Worm (Caenorhabditis elegans) whole organism, L2 larva: ENCODE results near the gene dep-1.

ENCODE experiments used
- C34F6.9 ChIP-seq: fragments of 150-350 bp; optimal IDR thresholded peaks from 2 replicates; lab custom pipeline; 2014; ENCODE audit warnings: missing biosample characterization, missing genetic modification characterization
- F13H6.1 ChIP-seq: sonication (generic microtip); optimal IDR thresholded peaks from 2 replicates; lab custom pipeline; 2016; ENCODE audit warnings: missing genetic modification characterization, missing compliant biosample characterization
- R02D3.7 ChIP-seq: fragments of 150-350 bp; optimal IDR thresholded peaks from 2 replicates; lab custom pipeline; 2014; ENCODE audit warnings: missing biosample characterization, missing genetic modification characterization
- Y55F3AM.14 ChIP-seq: fragments of 200-800 bp; sonication (Bioruptor generic); optimal IDR thresholded peaks from 2 replicates; lab custom pipeline; 2018; ENCODE audit warnings: mild to moderate bottlenecking, missing genetic modification characterization, missing compliant biosample characterization
- ZK546.5 ChIP-seq: sonication (generic microtip); optimal IDR thresholded peaks from 2 replicates; lab custom pipeline; 2017; ENCODE audit warnings: missing biosample characterization, missing genetic modification characterization
- alr-1 ChIP-seq: fragments of 150-350 bp; optimal IDR thresholded peaks from 2 replicates; lab custom pipeline; 2014; ENCODE audit warnings: missing biosample characterization, missing genetic modification characterization
- aly-2 ChIP-seq: fragments of 150-350 bp; optimal IDR thresholded peaks from 2 replicates; lab custom pipeline; 2014; ENCODE audit warnings: missing biosample characterization, missing genetic modification characterization
- blmp-1 ChIP-seq: sonication (generic microtip); optimal IDR thresholded peaks from 2 replicates; lab custom pipeline; 2017; ENCODE audit warnings: missing genetic modification characterization, mild to moderate bottlenecking, missing compliant biosample characterization, antibody characterized with exemption, moderate library complexity; ENCODE audit not compliant: insufficient read depth
- crh-2 ChIP-seq: sonication (generic microtip); optimal IDR thresholded peaks from 2 replicates; lab custom pipeline; 2017; ENCODE audit warnings: missing biosample characterization, missing genetic modification characterization
- dmd-4 ChIP-seq: sonication (generic microtip); optimal IDR thresholded peaks from 2 replicates; lab custom pipeline; 2017; ENCODE audit warnings: missing biosample characterization, missing genetic modification characterization
- egl-27 ChIP-seq: sonication (generic microtip); optimal IDR thresholded peaks from 3 replicates; lab custom pipeline; 2017; ENCODE audit warnings: missing biosample characterization, missing genetic modification reagents, missing genetic modification characterization
- fos-1 ChIP-seq: fragments of 150-350 bp; optimal IDR thresholded peaks from 2 replicates; lab custom pipeline; 2014; ENCODE audit warnings: missing biosample characterization, missing genetic modification characterization
- lin-11 ChIP-seq: fragments of 150-350 bp; sonication (generic microtip); optimal IDR thresholded peaks from 2 replicates; lab custom pipeline; 2014; ENCODE audit warnings: missing biosample characterization, missing genetic modification characterization, inconsistent platforms, mixed read lengths
- lin-13 ChIP-seq: fragments of 150-350 bp; optimal IDR thresholded peaks from 2 replicates; lab custom pipeline; 2014; ENCODE audit warnings: missing biosample characterization, missing genetic modification reagents, missing genetic modification characterization
- lsy-2 ChIP-seq, 2 experiments: fragments of 150-350 bp in 1 of 2; sonication (generic microtip) in 1 of 2; optimal IDR thresholded peaks; 2 replicates each; lab custom pipeline; 2014 to 2017; ENCODE audit warnings: missing biosample characterization in 2 of 2, missing genetic modification characterization in 2 of 2
- mab-5 ChIP-seq: fragments of 150-350 bp; optimal IDR thresholded peaks from 2 replicates; lab custom pipeline; 2014; ENCODE audit warnings: missing biosample characterization, missing genetic modification characterization
- nhr-10 ChIP-seq: sonication (generic microtip); optimal IDR thresholded peaks from 2 replicates; lab custom pipeline; 2017; ENCODE audit warnings: missing biosample characterization, missing genetic modification characterization
- nhr-129 ChIP-seq: fragments of 150-350 bp; optimal IDR thresholded peaks from 2 replicates; lab custom pipeline; 2014; ENCODE audit warnings: missing biosample characterization, missing genetic modification characterization
- nhr-23 ChIP-seq: fragments of 150-350 bp; optimal IDR thresholded peaks from 2 replicates; lab custom pipeline; 2014; ENCODE audit warnings: missing biosample characterization, missing genetic modification reagents, missing genetic modification characterization
- nhr-237 ChIP-seq: fragments of 150-350 bp; optimal IDR thresholded peaks from 2 replicates; lab custom pipeline; 2014; ENCODE audit warnings: missing biosample characterization, missing genetic modification characterization
- nhr-25 ChIP-seq: fragments of 150-350 bp; sonication (generic microtip); optimal IDR thresholded peaks from 3 replicates; lab custom pipeline; 2014; ENCODE audit warnings: missing biosample characterization, missing genetic modification characterization
- nhr-77 ChIP-seq: fragments of 150-350 bp; optimal IDR thresholded peaks from 2 replicates; lab custom pipeline; 2014; ENCODE audit warnings: missing biosample characterization, missing genetic modification characterization
- peb-1 ChIP-seq: fragments of 150-350 bp; optimal IDR thresholded peaks from 2 replicates; lab custom pipeline; 2014; ENCODE audit warnings: missing biosample characterization, missing genetic modification characterization
- sem-4 ChIP-seq: fragments of 150-350 bp; optimal IDR thresholded peaks from 2 replicates; lab custom pipeline; 2014; ENCODE audit warnings: missing biosample characterization, missing genetic modification reagents, missing genetic modification characterization
- skn-1 ChIP-seq: sonication (generic microtip); optimal IDR thresholded peaks from 2 replicates; lab custom pipeline; 2017; ENCODE audit warnings: missing biosample characterization, missing genetic modification characterization
- sma-3 ChIP-seq: sonication (generic microtip); optimal IDR thresholded peaks from 2 replicates; lab custom pipeline; 2016; ENCODE audit warnings: missing genetic modification reagents, missing genetic modification characterization, missing compliant biosample characterization
- sma-9 ChIP-seq, 2 experiments: fragments of 150-350 bp in 1 of 2; sonication (generic microtip) in 1 of 2; optimal IDR thresholded peaks; 2 replicates each; lab custom pipeline; 2014 to 2016; ENCODE audit warnings: missing genetic modification characterization in 2 of 2, mild to moderate bottlenecking in 1 of 2, missing biosample characterization in 1 of 2, missing compliant biosample characterization in 1 of 2, missing genetic modification reagents in 1 of 2, moderate library complexity in 1 of 2
- snpc-4 ChIP-seq: fragments of 150-350 bp; optimal IDR thresholded peaks from 2 replicates; lab custom pipeline; 2014; ENCODE audit warnings: missing biosample characterization, missing genetic modification characterization
- unc-39 ChIP-seq: fragments of 150-350 bp; optimal IDR thresholded peaks from 2 replicates; lab custom pipeline; 2014; ENCODE audit warnings: missing biosample characterization, missing genetic modification characterization
- unc-55 ChIP-seq: fragments of 150-350 bp; sonication (generic microtip); optimal IDR thresholded peaks from 3 replicates; lab custom pipeline; 2014; ENCODE audit warnings: missing biosample characterization, missing genetic modification reagents, missing genetic modification characterization
- unc-62 ChIP-seq: fragments of 150-350 bp; optimal IDR thresholded peaks from 2 replicates; lab custom pipeline; 2014; ENCODE audit warnings: missing biosample characterization, missing genetic modification reagents, missing genetic modification characterization
- zag-1 ChIP-seq: fragments of 150-350 bp; optimal IDR thresholded peaks from 2 replicates; lab custom pipeline; 2014; ENCODE audit warnings: missing biosample characterization, missing genetic modification characterization
- ztf-1 ChIP-seq: fragments of 200-800 bp; sonication (Bioruptor generic); conservative IDR thresholded peaks from 2 replicates; pipeline ENCODE4 v1.3.6; 2022; ENCODE audit warnings: missing genetic modification characterization, missing compliant biosample characterization
- ztf-11 ChIP-seq: sonication (generic microtip); optimal IDR thresholded peaks from 2 replicates; lab custom pipeline; 2017; ENCODE audit warnings: missing biosample characterization, missing genetic modification characterization
- ztf-4 ChIP-seq: fragments of 150-350 bp; optimal IDR thresholded peaks from 2 replicates; lab custom pipeline; 2014; ENCODE audit warnings: missing biosample characterization, missing genetic modification characterization

Gene dep-1

DNA sequence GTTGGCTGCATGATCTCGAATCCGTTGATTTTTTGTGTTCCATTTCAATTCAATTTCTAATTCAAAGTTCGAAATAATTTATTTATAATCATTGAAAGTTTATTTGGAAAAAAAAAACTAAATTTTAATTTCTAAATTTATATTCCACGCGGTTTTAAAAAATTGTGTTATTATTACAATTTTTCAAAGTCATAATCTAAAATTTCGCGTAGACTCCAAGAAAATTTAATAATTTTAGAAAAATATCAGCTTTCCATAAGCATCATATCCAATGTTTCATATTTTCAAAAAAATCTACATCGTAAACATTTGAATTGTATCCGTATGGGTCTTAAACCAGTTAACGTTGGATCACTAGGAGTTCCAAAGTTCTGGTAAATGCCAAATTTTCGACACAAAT lies 19.3 kb downstream of the dep-1 start, which contains the start of gene F44G4.5:
Gene F44G4.5, minus strand, starts transcription at position 101 of the 400 bp plus-strand sequence.
- TF ChIP-seq unc-39 (tag; lab: Kevin White, UChicago) (no peak), mab-5 (tag; lab: Kevin White, UChicago) (no peak), ztf-4 (no peak), fos-1 (no peak), nhr-237 (no peak), ZK546.5 (no peak), lsy-2 (tag; optimal IDR thresholded peaks at IDR 0.05; lab: Kevin White, UChicago) (no peak), aly-2 (tag; lab: Kevin White, UChicago) (no peak), ztf-11 (tag; lab: Kevin White, UChicago) (no peak), sma-9 (GFP tag; optimal IDR thresholded peaks at IDR 0.05; lab: Kevin White, UChicago) (no peak), sma-9 (tag; optimal IDR thresholded peaks at IDR 0.05; lab: Kevin White, UChicago) (no peak), sma-3 (no peak), lin-11 (tag; lab: Kevin White, UChicago) (no peak), snpc-4 (tag; lab: Kevin White, UChicago) (no peak)

DNA sequence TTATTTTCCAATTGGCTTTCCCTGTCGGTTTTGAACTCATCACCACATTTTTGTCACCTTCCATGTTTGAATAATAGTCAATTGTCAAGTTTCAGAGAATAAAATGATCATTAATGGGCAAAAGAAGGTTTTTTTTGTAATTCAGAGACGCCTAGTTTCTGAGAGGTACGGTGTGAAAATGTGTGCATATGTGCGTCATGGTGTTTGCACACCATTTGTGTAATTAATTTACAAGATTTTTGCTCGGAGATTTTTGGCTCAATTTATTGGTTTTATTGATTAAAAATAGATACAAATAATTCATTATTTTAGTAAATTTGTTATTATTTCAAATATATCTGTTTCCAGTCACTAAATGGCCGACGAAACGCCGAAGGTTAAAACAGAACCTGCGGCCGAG lies 22.1 kb downstream of the dep-1 start, which contains the start of the genes F44G4.3 and tdp-1:
Gene F44G4.3, minus strand, starts transcription at position 184 of the 400 bp plus-strand sequence.
Gene tdp-1, plus strand, starts transcription at position 347 of the 400 bp plus-strand sequence.
- TF ChIP-seq lsy-2 (tag; optimal IDR thresholded peaks at IDR 0.05; lab: Kevin White, UChicago): peak; percentile 55 to 94
- TF ChIP-seq nhr-129 (tag; lab: Kevin White, UChicago): peak; percentile 18
- TF ChIP-seq C34F6.9 (tag; lab: Kevin White, UChicago): peak; percentile 67
- peak; percentile 68 for TF ChIP-seq unc-55 (GFP tag; lab: Kevin White, UChicago)
- no peak for TF ChIP-seq nhr-25

DNA sequence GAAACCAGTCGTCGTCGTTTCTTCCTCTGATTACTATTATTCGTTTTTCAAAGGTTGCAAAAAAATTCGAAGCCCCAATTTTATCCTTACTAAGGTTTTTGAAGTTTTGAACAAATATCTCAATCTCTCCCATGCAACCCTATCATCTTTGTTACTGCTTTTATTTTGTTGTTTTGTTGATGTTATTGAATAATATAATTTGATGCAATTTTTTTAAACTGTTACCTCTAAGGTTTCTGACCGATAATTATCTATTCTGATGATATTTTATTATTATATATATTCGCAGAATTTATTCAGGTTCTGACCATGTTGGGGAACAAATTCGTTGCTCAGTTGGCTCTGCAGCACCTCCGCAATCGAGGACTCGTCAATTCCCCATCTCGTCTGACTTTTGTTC lies 23.5 kb downstream of the dep-1 start, which contains the start of gene ndub-2:
Gene ndub-2, plus strand, starts transcription at position 301 of the 400 bp plus-strand sequence.
- no peak for TF ChIP-seq skn-1 (tag; lab: Kevin White, UChicago)
- no peak for TF ChIP-seq lin-13 (GFP tag; lab: Kevin White, UChicago)
- no peak for TF ChIP-seq unc-55 (GFP tag; lab: Kevin White, UChicago)
- no peak for TF ChIP-seq egl-27 (tag; lab: Kevin White, UChicago)
- no peak for TF ChIP-seq sma-9 (GFP tag; optimal IDR thresholded peaks at IDR 0.05; lab: Kevin White, UChicago)
- no peak for TF ChIP-seq sma-9 (tag; optimal IDR thresholded peaks at IDR 0.05; lab: Kevin White, UChicago)
- TF ChIP-seq peb-1 (tag; lab: Kevin White, UChicago): no peak
- TF ChIP-seq nhr-25: no peak
- TF ChIP-seq aly-2 (tag; lab: Kevin White, UChicago): no peak
- no peak for TF ChIP-seq Y55F3AM.14
- no peak for TF ChIP-seq ztf-1 (GFP tag; lab: Robert Waterston, UW)
- TF ChIP-seq crh-2 (tag; lab: Kevin White, UChicago): no peak
- TF ChIP-seq sma-3: no peak
- TF ChIP-seq zag-1 (tag; lab: Kevin White, UChicago): no peak
- no peak for TF ChIP-seq blmp-1 (tag; lab: Kevin White, UChicago)
- TF ChIP-seq alr-1 (tag; lab: Kevin White, UChicago): no peak
- no peak for TF ChIP-seq ztf-4
- TF ChIP-seq, all 48 proteins: peak for 0

DNA sequence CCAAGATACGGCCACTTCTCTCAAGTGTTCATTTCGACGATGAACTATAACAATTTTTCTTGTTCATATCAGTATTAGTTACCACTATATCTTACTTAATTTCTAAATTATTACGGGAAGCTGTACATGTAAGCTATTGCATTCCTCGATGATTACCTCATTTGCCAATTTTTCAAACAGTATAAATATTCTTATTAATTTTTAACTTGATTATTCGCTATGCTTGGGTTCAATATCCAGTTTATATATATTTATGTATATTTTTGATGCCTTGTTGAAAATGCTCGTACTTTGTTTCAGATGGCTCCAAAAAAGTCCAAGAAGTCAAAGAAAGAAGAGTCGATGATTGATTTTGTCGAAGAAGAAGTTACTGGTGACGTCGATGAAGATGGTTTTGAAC lies 25.3 kb downstream of the dep-1 start, which contains the start of gene F44G4.1:
Gene F44G4.1, plus strand, starts transcription at position 301 of the 400 bp plus-strand sequence.
- TF ChIP-seq F13H6.1 (tag; lab: Kevin White, UChicago): no peak
- no peak for TF ChIP-seq sem-4 (tag; lab: Kevin White, UChicago)
- no peak for TF ChIP-seq nhr-23
- TF ChIP-seq mab-5 (tag; lab: Kevin White, UChicago): no peak
- TF ChIP-seq ztf-1 (GFP tag; lab: Robert Waterston, UW): no peak
- no peak for TF ChIP-seq unc-62 (GFP tag; lab: Kevin White, UChicago)
- TF ChIP-seq skn-1 (tag; lab: Kevin White, UChicago): no peak
- no peak for TF ChIP-seq dmd-4 (tag; lab: Kevin White, UChicago)
- TF ChIP-seq nhr-237: no peak
- TF ChIP-seq unc-55 (GFP tag; lab: Kevin White, UChicago): no peak

DNA sequence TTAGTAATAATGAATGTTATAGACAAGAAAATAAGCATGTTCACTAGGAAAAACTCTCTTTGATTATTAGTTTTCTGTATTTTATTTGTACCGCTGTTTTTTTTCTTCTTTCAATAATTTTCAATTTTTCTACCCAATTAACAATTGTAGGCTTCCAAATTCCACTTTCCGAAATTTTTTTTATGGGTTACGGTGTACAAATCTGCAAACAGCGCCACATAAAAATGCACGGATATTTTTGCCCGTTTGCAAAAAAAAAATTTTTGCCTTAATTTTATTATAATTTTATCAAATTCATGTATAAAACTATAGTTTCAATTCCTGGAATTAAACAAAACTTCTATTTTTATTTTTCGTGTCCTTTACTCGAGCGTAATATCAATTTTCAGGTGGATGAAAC lies 26.8 kb downstream of the dep-1 start, which contains the start of gene ooc-5:
Gene ooc-5, plus strand, starts transcription at position 381 of the 400 bp plus-strand sequence.
- TF ChIP-seq zag-1 (tag; lab: Kevin White, UChicago) (no peak), peb-1 (tag; lab: Kevin White, UChicago) (no peak), sma-9 (GFP tag; optimal IDR thresholded peaks at IDR 0.05; lab: Kevin White, UChicago) (no peak), sma-9 (tag; optimal IDR thresholded peaks at IDR 0.05; lab: Kevin White, UChicago) (no peak), nhr-77 (tag; lab: Kevin White, UChicago) (no peak), skn-1 (tag; lab: Kevin White, UChicago) (no peak), nhr-129 (tag; lab: Kevin White, UChicago) (no peak), lsy-2 (tag; optimal IDR thresholded peaks at IDR 0.05; lab: Kevin White, UChicago) (peak; percentile 33 to 96), ztf-11 (tag; lab: Kevin White, UChicago) (no peak), unc-62 (GFP tag; lab: Kevin White, UChicago) (no peak), lin-11 (tag; lab: Kevin White, UChicago) (no peak), ztf-1 (GFP tag; lab: Robert Waterston, UW) (no peak), nhr-23 (no peak), unc-55 (GFP tag; lab: Kevin White, UChicago) (peak; percentile 52), F13H6.1 (tag; lab: Kevin White, UChicago) (no peak), sem-4 (tag; lab: Kevin White, UChicago) (no peak), C34F6.9 (tag; lab: Kevin White, UChicago) (peak; percentile 18), alr-1 (tag; lab: Kevin White, UChicago) (no peak), R02D3.7 (tag; lab: Kevin White, UChicago) (no peak), dmd-4 (tag; lab: Kevin White, UChicago) (no peak), nhr-25 (no peak), nhr-10 (tag; lab: Kevin White, UChicago) (no peak), ztf-4 (no peak)
